Fruit fly (Drosophila melanogaster) whole organism, prepupa: Measurements from ENCODE around the gene Eno.

ENCODE experiments used
- CG11294 ChIP-seq: fragments of 200-800 bp; sonication (Bioruptor generic); IDR thresholded peaks from 2 replicates; pipeline ENCODE4 v1.3.6; 2022; ENCODE audit warnings: missing biosample characterization, missing genetic modification characterization
- CG11902 ChIP-seq: fragments of 200-800 bp; sonication (Bioruptor generic); optimal IDR thresholded peaks from 3 replicates; lab custom pipeline; 2016; ENCODE audit warnings: missing biosample characterization, missing genetic modification characterization
- CG32006 ChIP-seq: fragments of 200-800 bp; sonication (Bioruptor generic); optimal IDR thresholded peaks from 3 replicates; lab custom pipeline; 2017; ENCODE audit warnings: missing biosample characterization, mild to moderate bottlenecking, missing genetic modification characterization
- CG6854 ChIP-seq: fragments of 200-800 bp; sonication (Bioruptor generic); optimal IDR thresholded peaks from 2 replicates; lab custom pipeline; 2017; ENCODE audit warnings: missing biosample characterization, mild to moderate bottlenecking, missing genetic modification characterization
- CG9139 ChIP-seq: fragments of 200-800 bp; sonication (Bioruptor generic); optimal IDR thresholded peaks from 3 replicates; lab custom pipeline; 2017; ENCODE audit warnings: missing biosample characterization, mild to moderate bottlenecking, missing genetic modification characterization
- Ets21C ChIP-seq: fragments of 200-800 bp; sonication (Bioruptor generic); optimal IDR thresholded peaks from 3 replicates; lab custom pipeline; 2016; ENCODE audit warnings: missing biosample characterization, missing genetic modification characterization
- Ets96B ChIP-seq: fragments of 200-800 bp; optimal IDR thresholded peaks from 2 replicates; lab custom pipeline; 2019; ENCODE audit warnings: missing biosample characterization, mild to moderate bottlenecking, missing genetic modification characterization, moderate library complexity
- Hr4 ChIP-seq: fragments of 200-800 bp; sonication (Bioruptor generic); optimal IDR thresholded peaks from 3 replicates; lab custom pipeline; 2016; ENCODE audit warnings: missing biosample characterization, missing genetic modification characterization
- Lpt ChIP-seq: fragments of 200-800 bp; sonication (Bioruptor generic); optimal IDR thresholded peaks from 3 replicates; lab custom pipeline; 2016; ENCODE audit warnings: missing biosample characterization, missing genetic modification characterization
- acj6 ChIP-seq: fragments of 200-800 bp; sonication (Bioruptor generic); optimal IDR thresholded peaks from 3 replicates; lab custom pipeline; 2016; ENCODE audit warnings: missing biosample characterization, missing genetic modification characterization
- ss ChIP-seq, 2 experiments: fragments of 200-800 bp; sonication (Bioruptor generic); optimal IDR thresholded peaks; 2 replicates in 1 of 2; 3 replicates in 1 of 2; lab custom pipeline; 2017 to 2018; ENCODE audit warnings: mild to moderate bottlenecking in 2 of 2, missing biosample characterization in 2 of 2, missing genetic modification characterization in 2 of 2, moderate library complexity in 1 of 2
- svp ChIP-seq: fragments of 200-800 bp; sonication (Bioruptor generic); peaks from one replicate; lab custom pipeline; 2016; ENCODE audit warnings: missing biosample characterization, missing genetic modification characterization
- topi ChIP-seq: fragments of 200-800 bp; sonication (Bioruptor generic); optimal IDR thresholded peaks from 3 replicates; lab custom pipeline; 2016; ENCODE audit warnings: missing biosample characterization, missing genetic modification characterization

dm6 chr2L:1733155-1733813, 3.8 kb upstream of the Eno start:
- TF ChIP-seq CG9139 (GFP tag; lab: Kevin White, UChicago): no peak
- no peak for TF ChIP-seq Lpt
- no peak for TF ChIP-seq Ets96B (tag; lab: Kevin White, UChicago)
- TF ChIP-seq topi (GFP tag; lab: Kevin White, UChicago): no peak
- no peak for TF ChIP-seq CG32006 (GFP tag; lab: Kevin White, UChicago)
- TF ChIP-seq CG11294 (GFP tag; lab: Robert Waterston, UW): no peak
- no peak for TF ChIP-seq CG11902 (GFP tag; lab: Kevin White, UChicago)
- TF ChIP-seq Ets21C: no peak
- TF ChIP-seq ss (GFP tag; optimal IDR thresholded peaks at IDR 0.05; lab: Kevin White, UChicago): no peak
- TF ChIP-seq svp (GFP tag; lab: Kevin White, UChicago): no peak
- no peak for TF ChIP-seq CG6854 (GFP tag; lab: Kevin White, UChicago)
- no peak for TF ChIP-seq Hr4 (GFP tag; lab: Kevin White, UChicago)
- TF ChIP-seq acj6 (GFP tag; lab: Kevin White, UChicago): no peak
